Fruit fly (Drosophila melanogaster) whole organism: ENCODE measurements around the gene t-cup.

Experiments
- EcR ChIP-seq, 2 experiments: fragments of >200 bp; optimal IDR thresholded peaks; 2 replicates each; lab custom pipeline; 2017; ENCODE audit warnings: missing biosample characterization in 2 of 2, missing genetic modification characterization in 2 of 2, missing genetic modification reagents in 2 of 2
- psq ChIP-seq: fragments of >200 bp; optimal IDR thresholded peaks from 2 replicates; lab custom pipeline; 2017

DNA sequence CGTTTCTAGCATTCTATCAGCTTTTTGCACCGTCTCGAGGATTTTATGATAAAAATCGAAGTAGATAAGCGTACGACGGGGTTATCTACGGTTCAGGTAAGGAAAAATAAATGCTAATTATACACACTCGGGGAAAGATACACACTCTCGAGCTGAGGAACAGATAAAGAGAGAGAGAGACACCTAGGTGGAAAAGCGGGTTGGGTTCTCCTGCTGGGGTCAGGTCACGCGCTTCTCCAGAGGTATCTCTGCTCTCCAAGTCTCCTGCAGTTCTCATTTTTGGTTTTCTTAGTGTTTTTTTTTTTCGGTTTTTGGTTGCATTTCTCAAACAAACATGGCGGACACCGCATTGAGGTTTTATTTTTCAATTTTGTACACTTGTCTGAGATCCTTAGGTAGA lies 37.3 kb downstream of the t-cup start:
- TF ChIP-seq psq (no peak), EcR (GFP tag; optimal IDR thresholded peaks at IDR 0.05; lab: Kevin White, UChicago) (no peak)
